Worm (Caenorhabditis elegans) whole organism, late embryonic: ENCODE results near the gene F19B6.3.

Source experiments
- F13H6.1 ChIP-seq: sonication (generic microtip); optimal IDR thresholded peaks from 2 replicates; lab custom pipeline; 2016; ENCODE audit warnings: missing genetic modification characterization, missing compliant biosample characterization
- T23F11.4 ChIP-seq: fragments of 200-800 bp; sonication (Bioruptor generic); optimal IDR thresholded peaks from 2 replicates; lab custom pipeline; 2018; ENCODE audit warnings: mild to moderate bottlenecking, missing genetic modification characterization, missing compliant biosample characterization
- ahr-1 ChIP-seq: sonication (generic microtip); optimal IDR thresholded peaks from 2 replicates; lab custom pipeline; 2016; ENCODE audit warnings: missing genetic modification characterization, missing compliant biosample characterization
- ama-1 ChIP-seq: fragments of 150-350 bp; optimal IDR thresholded peaks from 2 replicates; lab custom pipeline; 2014
- ceh-18 ChIP-seq: sonication (generic microtip); optimal IDR thresholded peaks from 2 replicates; lab custom pipeline; 2016; ENCODE audit warnings: missing genetic modification characterization, missing compliant biosample characterization
- ceh-2 ChIP-seq: sonication (generic microtip); optimal IDR thresholded peaks from 2 replicates; lab custom pipeline; 2016; ENCODE audit warnings: missing genotype, missing genetic modification characterization, missing compliant biosample characterization
- ceh-24 ChIP-seq: sonication (generic microtip); optimal IDR thresholded peaks from 2 replicates; lab custom pipeline; 2016; ENCODE audit warnings: mild to moderate bottlenecking, missing genetic modification characterization, missing compliant biosample characterization
- ceh-31 ChIP-seq: sonication (generic microtip); optimal IDR thresholded peaks from 2 replicates; lab custom pipeline; 2016; ENCODE audit warnings: missing genetic modification characterization, missing compliant biosample characterization
- ceh-6 ChIP-seq: fragments of 200-800 bp; sonication (Bioruptor generic); optimal IDR thresholded peaks from 2 replicates; lab custom pipeline; 2018; ENCODE audit warnings: mild to moderate bottlenecking, missing genetic modification characterization, missing compliant biosample characterization
- ceh-9 ChIP-seq: sonication (generic microtip); optimal IDR thresholded peaks from 2 replicates; lab custom pipeline; 2016; ENCODE audit warnings: mild to moderate bottlenecking, missing genetic modification characterization, inconsistent platforms, missing compliant biosample characterization
- elt-2 ChIP-seq: sonication (generic microtip); optimal IDR thresholded peaks from 2 replicates; lab custom pipeline; 2016; ENCODE audit warnings: missing genetic modification reagents, missing genetic modification characterization, missing compliant biosample characterization
- eyg-1 ChIP-seq: sonication (generic microtip); optimal IDR thresholded peaks from 2 replicates; lab custom pipeline; 2016; ENCODE audit warnings: missing genotype, missing genetic modification characterization, missing compliant biosample characterization
- fax-1 ChIP-seq: sonication (generic microtip); optimal IDR thresholded peaks from 2 replicates; lab custom pipeline; 2016; ENCODE audit warnings: missing genotype, missing genetic modification characterization, missing compliant biosample characterization
- fkh-10 ChIP-seq: fragments of 150-350 bp; optimal IDR thresholded peaks from 2 replicates; lab custom pipeline; 2014; ENCODE audit warnings: missing biosample characterization, missing genetic modification reagents, missing genetic modification characterization
- gmeb-2 ChIP-seq: sonication (generic microtip); optimal IDR thresholded peaks from 2 replicates; lab custom pipeline; 2016; ENCODE audit warnings: missing genetic modification characterization, inconsistent platforms, missing compliant biosample characterization
- hlh-13 ChIP-seq: fragments of 200-800 bp; sonication (Bioruptor generic); optimal IDR thresholded peaks from 2 replicates; lab custom pipeline; 2018; ENCODE audit warnings: mild to moderate bottlenecking, missing genetic modification characterization, missing compliant biosample characterization
- hlh-15 ChIP-seq: sonication (generic microtip); optimal IDR thresholded peaks from 2 replicates; lab custom pipeline; 2016; ENCODE audit warnings: missing genetic modification characterization, missing compliant biosample characterization
- hlh-30 ChIP-seq: sonication (generic microtip); optimal IDR thresholded peaks from 2 replicates; lab custom pipeline; 2017; ENCODE audit warnings: antibody characterized with exemption, missing genetic modification characterization, missing compliant biosample characterization; ENCODE audit not compliant: insufficient read depth
- lin-11 ChIP-seq: fragments of 200-800 bp; sonication (Bioruptor generic); optimal IDR thresholded peaks from 2 replicates; lab custom pipeline; 2018; ENCODE audit warnings: mild to moderate bottlenecking, missing genetic modification characterization, missing compliant biosample characterization
- madf-2 ChIP-seq: sonication (generic microtip); optimal IDR thresholded peaks from 2 replicates; lab custom pipeline; 2017; ENCODE audit warnings: missing genetic modification characterization, missing compliant biosample characterization
- mec-3 ChIP-seq: sonication (generic microtip); optimal IDR thresholded peaks from 2 replicates; lab custom pipeline; 2016; ENCODE audit warnings: borderline replicate concordance, missing genetic modification characterization, missing compliant biosample characterization
- nfya-1 ChIP-seq: sonication (generic microtip); optimal IDR thresholded peaks from 2 replicates; lab custom pipeline; 2017; ENCODE audit warnings: missing genetic modification characterization, mild to moderate bottlenecking, missing compliant biosample characterization, antibody characterized with exemption, moderate library complexity
- nhr-11 ChIP-seq: fragments of 150-350 bp; optimal IDR thresholded peaks from 2 replicates; lab custom pipeline; 2014; ENCODE audit warnings: missing biosample characterization, missing genetic modification characterization
- npax-4 ChIP-seq: sonication (generic microtip); optimal IDR thresholded peaks from 2 replicates; lab custom pipeline; 2016; ENCODE audit warnings: missing genetic modification characterization, missing compliant biosample characterization
- odd-2 ChIP-seq: sonication (generic microtip); optimal IDR thresholded peaks from 2 replicates; lab custom pipeline; 2017; ENCODE audit warnings: antibody characterized with exemption, mild to moderate bottlenecking, missing genetic modification characterization, missing compliant biosample characterization
- pag-3 ChIP-seq: sonication (generic microtip); optimal IDR thresholded peaks from 2 replicates; lab custom pipeline; 2016; ENCODE audit warnings: missing compliant biosample characterization, missing genetic modification characterization, borderline replicate concordance
- pat-9 ChIP-seq: fragments of 200-800 bp; sonication (Bioruptor generic); optimal IDR thresholded peaks from 2 replicates; lab custom pipeline; 2018; ENCODE audit warnings: mild to moderate bottlenecking, missing genetic modification characterization, moderate library complexity, missing compliant biosample characterization
- pha-2 ChIP-seq: sonication (generic microtip); optimal IDR thresholded peaks from 2 replicates; lab custom pipeline; 2017; ENCODE audit warnings: mild to moderate bottlenecking, missing genetic modification characterization, missing compliant biosample characterization
- pros-1 ChIP-seq: fragments of 150-350 bp; optimal IDR thresholded peaks from 2 replicates; lab custom pipeline; 2014; ENCODE audit warnings: missing biosample characterization, missing genetic modification reagents, missing genetic modification characterization
- rnt-1 ChIP-seq: sonication (generic microtip); optimal IDR thresholded peaks from 2 replicates; lab custom pipeline; 2016; ENCODE audit warnings: missing genetic modification characterization, missing compliant biosample characterization
- tbx-2 ChIP-seq: sonication (generic microtip); optimal IDR thresholded peaks from 2 replicates; lab custom pipeline; 2016; ENCODE audit warnings: missing genetic modification characterization, missing compliant biosample characterization
- tbx-7 ChIP-seq: sonication (generic microtip); optimal IDR thresholded peaks from 2 replicates; lab custom pipeline; 2016; ENCODE audit warnings: missing genotype, missing genetic modification characterization, missing compliant biosample characterization
- ttx-3 ChIP-seq: sonication (generic microtip); optimal IDR thresholded peaks from 2 replicates; lab custom pipeline; 2016; ENCODE audit warnings: missing genetic modification reagents, missing genetic modification characterization, missing compliant biosample characterization
- unc-42 ChIP-seq: sonication (generic microtip); optimal IDR thresholded peaks from 2 replicates; lab custom pipeline; 2016; ENCODE audit warnings: missing genotype, missing genetic modification characterization, missing compliant biosample characterization
- unc-55 ChIP-seq: sonication (generic microtip); optimal IDR thresholded peaks from 2 replicates; lab custom pipeline; 2017; ENCODE audit warnings: missing biosample characterization, missing genetic modification reagents, missing genetic modification characterization
- unc-86 ChIP-seq: sonication (generic microtip); optimal IDR thresholded peaks from 2 replicates; lab custom pipeline; 2016; ENCODE audit warnings: missing genetic modification characterization, missing compliant biosample characterization

F19B6.3 gene

DNA sequence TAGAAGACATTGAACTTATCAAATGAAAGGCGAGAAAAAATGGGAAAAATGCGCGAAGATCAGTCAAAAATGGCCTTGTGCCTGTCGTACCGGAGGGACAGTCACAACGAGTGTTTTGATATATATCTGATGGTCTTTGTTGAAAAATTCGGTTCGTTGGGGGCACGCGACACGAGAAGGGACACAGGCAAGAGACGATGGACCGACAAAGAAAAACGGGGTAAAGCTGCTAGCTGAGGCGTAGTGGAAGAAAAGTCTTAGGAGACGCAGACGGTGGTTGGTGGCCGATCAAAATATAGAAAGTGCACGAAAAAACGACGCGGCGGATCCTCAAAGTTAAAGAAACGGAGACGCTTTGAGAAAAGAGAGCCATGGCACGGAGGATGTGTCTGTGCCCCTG lies 8.2 kb downstream of the F19B6.3 start:
- TF ChIP-seq nfya-1 (tag; lab: Kevin White, UChicago) (peak; percentile 30), ceh-2 (tag; lab: Kevin White, UChicago) (no peak), tbx-2 (tag; lab: Kevin White, UChicago) (peak; percentile 21), pat-9 (tag; lab: Kevin White, UChicago) (no peak), rnt-1 (tag; lab: Kevin White, UChicago) (peak; percentile 30), ceh-18 (tag; lab: Kevin White, UChicago) (peak; percentile 36)

DNA sequence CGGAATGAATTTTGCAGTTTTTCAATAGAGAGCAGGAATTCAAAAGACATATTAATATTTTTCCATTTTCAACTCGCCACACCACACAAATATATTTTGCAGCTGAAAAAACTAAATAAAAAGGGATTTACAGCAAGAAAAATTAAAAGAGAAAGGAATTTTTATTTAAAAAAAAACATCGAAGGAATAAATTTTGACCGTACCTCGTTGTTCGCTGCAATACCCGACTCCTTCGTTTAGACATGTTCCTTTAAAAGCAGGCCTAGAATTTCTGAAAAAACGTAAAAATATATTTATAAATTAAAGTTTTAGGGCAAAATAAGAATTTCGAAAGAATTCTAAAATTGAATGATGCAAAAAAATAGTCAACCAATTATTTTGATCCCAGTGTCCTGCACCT lies 8.8 kb downstream of the F19B6.3 start, which contains the start of gene F19B6.1:
Gene F19B6.1 (minus strand): TSS at position 278 of the 400 bp plus-strand sequence.
- TF ChIP-seq unc-42 (tag; lab: Kevin White, UChicago), result no peak
- no peak for TF ChIP-seq fax-1 (tag; lab: Kevin White, UChicago)
- no peak for TF ChIP-seq ahr-1 (tag; lab: Kevin White, UChicago)
- TF ChIP-seq unc-55 (GFP tag; lab: Kevin White, UChicago), result no peak
- no peak for TF ChIP-seq hlh-15 (tag; lab: Kevin White, UChicago)
- TF ChIP-seq F13H6.1 (tag; lab: Kevin White, UChicago), result no peak
- no peak for TF ChIP-seq gmeb-2 (tag; lab: Kevin White, UChicago)
- no peak for TF ChIP-seq ceh-9 (tag; lab: Kevin White, UChicago)
- TF ChIP-seq eyg-1 (tag; lab: Kevin White, UChicago), result no peak
- no peak for TF ChIP-seq lin-11 (tag; lab: Kevin White, UChicago)
- no peak for TF ChIP-seq fkh-10 (GFP tag; lab: Kevin White, UChicago)
- TF ChIP-seq hlh-13 (GFP tag; lab: Kevin White, UChicago), result no peak
- TF ChIP-seq mec-3 (tag; lab: Kevin White, UChicago), result no peak
- TF ChIP-seq nfya-1 (tag; lab: Kevin White, UChicago), result no peak
- no peak for TF ChIP-seq nhr-11 (tag; lab: Kevin White, UChicago)
- no peak for TF ChIP-seq madf-2

DNA sequence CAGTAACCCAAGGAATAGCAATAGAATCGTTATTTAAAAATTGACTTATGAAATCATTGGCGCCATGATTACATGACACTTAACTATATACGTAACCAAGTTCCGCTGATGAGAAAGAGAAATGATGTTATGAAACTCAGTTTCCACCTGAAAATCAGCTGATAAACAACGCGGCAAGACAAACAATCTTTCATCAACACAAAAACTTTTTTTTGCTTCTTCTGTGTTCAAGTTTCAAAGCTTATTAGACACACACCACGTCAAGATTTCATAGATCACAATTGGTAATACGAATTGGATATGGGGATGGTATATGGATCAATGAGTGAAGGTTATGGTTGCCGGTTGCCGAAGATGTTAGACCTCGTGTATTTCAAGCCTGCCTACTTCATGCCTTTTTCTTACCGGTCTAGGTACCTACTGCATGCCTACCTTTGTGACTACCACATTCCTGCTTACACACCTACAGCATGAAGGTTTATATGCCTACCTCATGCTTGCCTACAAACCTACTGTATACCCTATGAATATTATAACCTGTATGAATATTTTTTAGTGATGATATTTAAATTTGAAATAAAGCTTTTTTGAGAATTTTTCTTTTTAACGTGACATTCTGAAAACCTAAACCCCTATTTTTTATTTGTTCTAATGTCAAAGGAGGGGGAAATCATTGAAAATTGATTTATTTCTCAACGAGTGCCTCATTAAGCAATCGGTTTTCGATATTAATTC lies 10.0 kb downstream of the F19B6.3 start, which contains the start of the genes F19B6.10 and wht-5:
Gene F19B6.10 (plus strand): TSS at position 301 of the 735 bp plus-strand sequence.
Gene wht-5 (plus strand): TSS at position 685 of the 735 bp plus-strand sequence.
- no peak for TF ChIP-seq hlh-15 (tag; lab: Kevin White, UChicago)
- no peak for TF ChIP-seq odd-2 (tag; lab: Kevin White, UChicago)
- TF ChIP-seq madf-2, result no peak
- TF ChIP-seq unc-86 (tag; lab: Kevin White, UChicago), result no peak
- TF ChIP-seq ceh-31, result no peak
- TF ChIP-seq hlh-13 (GFP tag; lab: Kevin White, UChicago), result no peak
- TF ChIP-seq ahr-1 (tag; lab: Kevin White, UChicago), result no peak
- TF ChIP-seq nhr-11 (tag; lab: Kevin White, UChicago), result no peak
- no peak for TF ChIP-seq rnt-1 (tag; lab: Kevin White, UChicago)
- TF ChIP-seq pros-1 (tag; lab: Kevin White, UChicago), result no peak
- TF ChIP-seq pat-9 (tag; lab: Kevin White, UChicago), result no peak
- TF ChIP-seq pha-2 (tag; lab: Kevin White, UChicago), result no peak
- TF ChIP-seq, all 69 proteins: peak for 0

DNA sequence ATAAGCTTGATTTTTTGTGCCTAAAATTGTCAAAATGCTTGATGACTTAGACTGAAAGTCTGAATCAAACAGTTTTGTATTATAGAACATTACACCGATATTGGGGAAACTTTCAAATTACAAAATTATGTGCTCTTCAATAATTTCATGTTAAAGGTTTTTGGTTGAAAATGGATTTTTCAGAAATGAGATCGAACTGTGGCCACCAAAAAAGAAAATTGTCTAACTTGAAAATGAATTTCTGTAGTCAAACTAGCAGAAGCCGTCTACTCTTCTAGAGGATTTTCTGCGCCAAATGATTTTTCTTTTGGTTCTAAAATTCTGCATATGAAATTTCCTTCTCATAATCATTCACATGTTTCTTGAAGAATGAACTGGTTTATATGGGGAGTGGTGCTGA lies 13.9 kb downstream of the F19B6.3 start:
- TF ChIP-seq mec-3 (tag; lab: Kevin White, UChicago), result no peak
- no peak for TF ChIP-seq ceh-24 (tag; lab: Kevin White, UChicago)
- no peak for TF ChIP-seq pros-1 (tag; lab: Kevin White, UChicago)
- no peak for TF ChIP-seq ama-1 (lab: Kevin White, UChicago)
- no peak for TF ChIP-seq madf-2
- no peak for TF ChIP-seq ttx-3 (tag; lab: Kevin White, UChicago)
- no peak for TF ChIP-seq pag-3 (tag; lab: Kevin White, UChicago)
- no peak for TF ChIP-seq T23F11.4 (GFP tag; lab: Kevin White, UChicago)
- TF ChIP-seq eyg-1 (tag; lab: Kevin White, UChicago), result no peak
- no peak for TF ChIP-seq npax-4 (tag; lab: Kevin White, UChicago)
- no peak for TF ChIP-seq ceh-31
- no peak for TF ChIP-seq gmeb-2 (tag; lab: Kevin White, UChicago)
- TF ChIP-seq hlh-30 (tag; lab: Kevin White, UChicago), result no peak
- TF ChIP-seq ceh-6 (GFP tag; lab: Kevin White, UChicago), result no peak
- TF ChIP-seq elt-2 (tag; lab: Kevin White, UChicago), result no peak
- no peak for TF ChIP-seq fkh-10 (GFP tag; lab: Kevin White, UChicago)
- no peak for TF ChIP-seq unc-55 (GFP tag; lab: Kevin White, UChicago)
- no peak for TF ChIP-seq tbx-7
